Worm (Caenorhabditis elegans) whole organism, dauer: Measurements from ENCODE around the gene T07G12.5.

Source experiments
- unc-62 ChIP-seq: sonication (generic microtip); optimal IDR thresholded peaks from 2 replicates; lab custom pipeline; 2017; ENCODE audit warnings: missing biosample characterization, missing genetic modification reagents, missing genetic modification characterization

The T07G12.5 gene

ce11 chrIV:10558415-10558814, 13.5 kb upstream of the T07G12.5 start, which contains the start of gene zim-3:
TSS of gene zim-3 (plus strand) at chrIV:10558715.
- TF ChIP-seq unc-62: no peak

ce11 chrIV:10554947-10555346, 10.0 kb upstream of the T07G12.5 start, which contains the start of gene zim-2:
TSS of gene zim-2 (plus strand) at chrIV:10555247.
- no peak for TF ChIP-seq unc-62

- TF ChIP-seq unc-62: no peak
These were observed 1.7 kb upstream of the T07G12.5 start, which contains the start of gene zim-1 for ce11 chrIV:10546589-10547136. TSS of gene zim-1 (plus strand) at chrIV:10547086.

DNA sequence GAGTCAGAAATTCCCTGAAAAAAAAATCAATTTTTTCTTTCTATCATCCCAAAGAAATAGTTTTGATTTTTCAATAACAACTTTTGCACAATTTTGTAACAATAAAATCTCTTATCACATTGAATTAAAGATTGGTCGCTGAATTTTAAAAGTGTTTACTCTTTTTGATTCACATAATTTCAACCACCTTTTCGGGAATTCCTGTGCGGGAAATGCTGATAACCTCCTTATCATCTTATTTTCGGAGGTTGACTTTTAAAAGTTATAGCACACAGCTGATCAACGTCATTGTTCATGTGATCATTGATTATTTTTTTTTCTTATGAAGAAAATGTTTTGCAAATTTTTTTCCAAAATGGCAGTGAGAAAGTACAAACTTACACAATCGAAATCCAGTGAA, 1.6 kb downstream of the T07G12.5 start:
- no peak for TF ChIP-seq unc-62

- TF ChIP-seq unc-62: no peak
These were observed 2.7 kb downstream of the T07G12.5 start for ce11 chrIV:10542283-10542682.

ce11 chrIV:10538584-10538983, 6.4 kb downstream of the T07G12.5 start, which contains the start of gene T07G12.4:
TSS of gene T07G12.4 (minus strand) at chrIV:10538684.
- TF ChIP-seq unc-62: no peak

- no peak for TF ChIP-seq unc-62
These were observed 11.3 kb downstream of the T07G12.5 start, which contains the start of gene T07G12.3 for ce11 chrIV:10533639-10534038. TSS of gene T07G12.3 (plus strand) at chrIV:10533939.

DNA sequence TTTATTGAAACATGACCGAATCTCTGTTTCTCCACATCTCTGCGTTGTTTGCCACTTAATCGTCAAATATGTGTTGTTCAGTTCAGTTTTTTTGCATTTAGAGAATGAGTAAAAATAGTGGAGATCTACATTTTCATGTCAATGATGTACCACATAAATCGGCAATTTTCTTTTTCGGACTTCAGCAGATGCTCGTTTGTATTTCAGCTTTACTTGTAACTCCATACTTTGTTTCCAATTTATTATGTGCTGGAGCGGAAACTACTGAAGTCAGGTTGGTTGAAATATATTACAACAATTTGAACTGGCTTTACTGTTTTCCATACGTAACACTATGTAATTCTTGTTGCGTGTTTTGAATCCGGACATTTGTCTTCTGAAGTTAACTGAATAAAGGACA, 14.3 kb downstream of the T07G12.5 start, which contains the start of gene T07G12.2:
Gene T07G12.2 (plus strand): TSS at position 62 of the 400 bp plus-strand sequence.
- TF ChIP-seq unc-62: no peak

- no peak for TF ChIP-seq unc-62
These were observed 20.7 kb downstream of the T07G12.5 start, which contains the start of gene C02F4.5 for ce11 chrIV:10524095-10524829. TSS of gene C02F4.5 (minus strand) at chrIV:10524145.

ce11 chrIV:10521106-10521505, 23.8 kb downstream of the T07G12.5 start, which contains the start of gene cal-4:
TSS of gene cal-4 (plus strand) at chrIV:10521406.
- TF ChIP-seq unc-62: no peak

DNA sequence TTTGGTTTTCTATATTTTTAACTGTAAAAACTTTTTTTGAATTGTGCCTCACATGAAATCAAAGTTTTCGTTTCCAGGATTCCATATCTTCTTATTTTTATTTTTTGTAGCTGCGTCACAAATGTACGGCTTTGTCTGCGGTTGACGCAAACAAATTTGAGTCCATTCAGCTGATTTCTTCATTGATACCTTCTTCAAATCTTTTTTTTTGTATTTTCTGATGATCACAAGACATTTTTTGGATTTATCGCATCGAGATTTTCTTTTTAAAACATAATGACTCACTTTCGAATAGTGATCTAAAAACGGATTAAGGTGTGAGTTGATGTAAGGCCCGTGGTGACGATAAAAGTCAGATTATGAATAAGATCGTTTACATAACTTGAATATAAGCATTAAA, 26.3 kb downstream of the T07G12.5 start:
- no peak for TF ChIP-seq unc-62

- no peak for TF ChIP-seq unc-62
These were observed 29.8 kb downstream of the T07G12.5 start, which contains the start of gene C02F4.4 for ce11 chrIV:10515128-10515527. TSS of gene C02F4.4 (minus strand) at chrIV:10515228.

DNA sequence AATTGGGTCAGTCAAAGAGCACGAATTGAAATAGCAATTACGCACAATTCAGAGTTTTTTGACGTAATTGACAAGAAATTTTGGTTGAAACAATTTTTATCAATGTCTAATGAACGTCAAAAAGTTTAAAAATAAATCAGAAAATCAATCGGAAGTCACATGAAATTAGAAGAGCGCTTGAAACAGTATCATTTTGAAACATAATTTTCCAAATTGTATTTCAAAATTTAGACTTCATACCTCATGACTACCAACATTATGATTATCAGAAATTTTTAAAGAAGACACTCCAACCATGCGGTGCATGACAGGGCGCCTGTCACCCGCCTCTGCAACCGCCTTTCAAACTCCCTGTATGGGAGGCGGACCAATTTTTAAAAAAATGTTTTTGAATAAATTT, 31.7 kb downstream of the T07G12.5 start:
- no peak for TF ChIP-seq unc-62

DNA sequence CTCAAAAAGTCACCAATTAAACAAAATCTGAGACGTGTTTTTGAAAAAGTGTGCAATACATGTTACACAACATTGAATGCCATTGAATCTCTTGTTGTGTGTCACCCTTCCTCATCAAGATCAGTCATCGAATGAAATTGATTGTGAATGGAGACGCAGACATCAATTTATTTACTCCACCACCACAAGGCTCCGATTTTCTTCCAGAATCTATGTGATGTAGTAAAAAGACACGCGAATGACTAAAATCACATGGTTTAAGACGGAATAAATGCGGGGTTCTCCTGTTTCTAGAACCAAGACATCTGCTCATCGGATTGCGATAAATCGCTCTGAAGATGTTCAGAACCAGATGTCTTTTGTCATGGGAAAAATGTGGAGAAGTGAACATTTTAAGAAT, 32.2 kb downstream of the T07G12.5 start:
- TF ChIP-seq unc-62: no peak

ce11 chrIV:10511432-10511831, 33.5 kb downstream of the T07G12.5 start:
- TF ChIP-seq unc-62: no peak

- no peak for TF ChIP-seq unc-62
These were observed 37.4 kb downstream of the T07G12.5 start for ce11 chrIV:10507586-10507985.

DNA sequence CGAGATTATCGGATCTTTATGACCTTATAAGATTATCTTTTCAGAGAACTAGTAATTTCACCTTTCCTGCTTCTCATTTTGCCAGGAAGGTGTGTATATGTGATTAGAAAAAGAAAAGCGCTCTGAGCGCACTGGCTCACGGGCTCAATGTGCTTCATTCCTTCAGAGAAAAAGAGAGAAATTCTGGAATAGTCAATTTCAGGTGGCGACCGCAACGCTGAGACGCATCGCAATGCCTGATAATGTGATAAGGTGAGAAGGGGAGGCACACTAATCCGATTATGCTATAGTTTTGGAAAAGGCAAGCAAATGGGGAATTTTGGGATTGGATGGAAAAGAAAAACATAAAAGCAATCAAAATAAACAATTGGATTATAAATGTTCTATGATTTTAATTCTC, 38.9 kb downstream of the T07G12.5 start:
- TF ChIP-seq unc-62: no peak

DNA sequence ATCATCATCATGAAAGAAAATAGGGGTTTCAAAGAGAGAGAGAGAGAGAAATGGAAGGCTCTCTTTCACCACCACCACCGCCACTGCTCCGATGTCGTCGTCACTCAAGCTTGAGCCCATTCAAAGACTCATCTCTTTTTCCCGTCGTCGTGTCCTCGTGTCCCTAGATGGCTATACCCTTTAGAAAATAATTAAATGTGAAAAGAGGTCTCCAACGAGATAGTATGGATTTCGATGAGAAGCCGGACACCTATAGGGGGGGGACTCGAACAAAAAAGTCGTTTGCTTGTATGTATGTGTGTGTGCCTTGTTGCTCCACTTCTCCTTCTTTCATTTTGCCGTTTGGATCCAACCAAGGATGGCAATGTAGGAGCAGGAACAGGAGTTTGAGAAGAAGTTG, 39.9 kb downstream of the T07G12.5 start:
- no peak for TF ChIP-seq unc-62
